Worm (Caenorhabditis elegans) whole organism, L1 larva: ENCODE data around the gene lsy-13.

Experiments used
- ceh-88 ChIP-seq: fragments of 200-800 bp; sonication (Bioruptor generic); IDR thresholded peaks from 2 replicates; pipeline ENCODE4 v1.3.6; 2022; ENCODE audit warnings: missing genetic modification characterization, missing compliant biosample characterization
- lsy-2 ChIP-seq, 2 experiments: fragments of 150-350 bp; optimal IDR thresholded peaks; 2 replicates each; lab custom pipeline; 2014; ENCODE audit warnings: missing biosample characterization in 2 of 2, missing genetic modification characterization in 2 of 2
- mep-1 ChIP-seq: fragments of 150-350 bp; optimal IDR thresholded peaks from 2 replicates; lab custom pipeline; 2014; ENCODE audit warnings: missing biosample characterization, missing genetic modification characterization
- nhr-12 ChIP-seq: sonication (generic microtip); optimal IDR thresholded peaks from 2 replicates; lab custom pipeline; 2017; ENCODE audit warnings: missing biosample characterization, missing genetic modification characterization
- nhr-76 ChIP-seq: sonication (generic microtip); optimal IDR thresholded peaks from 2 replicates; lab custom pipeline; 2017; ENCODE audit warnings: missing biosample characterization, missing genetic modification characterization
- pqm-1 ChIP-seq: sonication (generic microtip); optimal IDR thresholded peaks from 3 replicates; lab custom pipeline; 2017; ENCODE audit warnings: missing biosample characterization, missing genetic modification characterization
- skn-1 ChIP-seq: fragments of 150-350 bp; optimal IDR thresholded peaks from 2 replicates; lab custom pipeline; 2014; ENCODE audit warnings: missing biosample characterization, missing genetic modification characterization
- tbx-2 ChIP-seq: sonication (generic microtip); optimal IDR thresholded peaks from 2 replicates; lab custom pipeline; 2016; ENCODE audit warnings: missing genetic modification characterization, missing compliant biosample characterization
- ztf-4 ChIP-seq: fragments of 150-350 bp; optimal IDR thresholded peaks from 2 replicates; lab custom pipeline; 2014; ENCODE audit warnings: missing biosample characterization, missing genetic modification characterization

DNA sequence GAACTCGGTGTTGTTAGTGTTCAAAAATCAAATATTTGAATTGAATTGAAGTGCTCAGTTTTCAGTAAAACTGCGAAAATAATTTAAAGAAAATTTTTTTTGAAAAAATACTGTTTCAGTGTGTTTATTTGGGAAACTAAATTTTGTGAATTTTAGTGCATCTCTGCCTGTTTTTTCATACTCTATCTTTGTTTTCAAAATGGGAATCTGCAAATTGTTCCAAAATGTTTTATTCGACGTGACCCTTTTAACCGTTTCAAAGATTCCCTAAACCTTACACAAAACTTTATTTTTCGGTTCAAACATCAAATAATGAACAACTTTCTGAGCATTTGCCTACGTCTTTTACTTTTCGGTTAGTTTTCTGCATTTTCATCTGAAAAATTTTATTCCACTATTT lies 33.8 kb upstream of the lsy-13 start, which contains the start of gene Y116A8A.7:
- TF ChIP-seq skn-1 (tag; lab: Kevin White, UChicago) (no peak), mep-1 (tag; lab: Kevin White, UChicago) (no peak), ceh-88 (GFP tag; lab: Robert Waterston, UW) (no peak), pqm-1 (tag; lab: Kevin White, UChicago) (no peak), tbx-2 (tag; lab: Kevin White, UChicago) (no peak), ztf-4 (no peak), nhr-12 (tag; lab: Kevin White, UChicago) (no peak), nhr-76 (tag; lab: Kevin White, UChicago) (no peak), lsy-2 (tag; optimal IDR thresholded peaks at IDR 0.05; lab: Kevin White, UChicago) (no peak)
